Fruit fly (Drosophila melanogaster) Kc167 (cell line): Measurements from ENCODE around the gene CG5646.

Experiments used
- Myc ChIP-seq: fragments of >200 bp; optimal IDR thresholded peaks from 2 replicates; lab custom pipeline; 2017; ENCODE audit warnings: missing external identifiers
- Sin3A ChIP-seq: fragments of >200 bp; optimal IDR thresholded peaks from 2 replicates; lab custom pipeline; 2018; ENCODE audit warnings: missing external identifiers
- h ChIP-seq: fragments of >200 bp; optimal IDR thresholded peaks from 3 replicates; lab custom pipeline; 2018; ENCODE audit warnings: missing external identifiers
- insv ChIP-seq: fragments of >200 bp; optimal IDR thresholded peaks from 3 replicates; lab custom pipeline; 2018; ENCODE audit warnings: missing external identifiers
- psq ChIP-seq: fragments of >200 bp; optimal IDR thresholded peaks from 2 replicates; lab custom pipeline; 2017; ENCODE audit warnings: missing external identifiers
- ttk ChIP-seq: sonication (Bioruptor generic); optimal IDR thresholded peaks from 2 replicates; lab custom pipeline; 2017; ENCODE audit warnings: missing external identifiers

The CG5646 gene

dm6 chr3R:27593580-27594187, 32.6 kb upstream of the CG5646 start:
- TF ChIP-seq Myc (lab: Kevin White, UChicago) = no peak
- no peak for TF ChIP-seq Sin3A
- no peak for TF ChIP-seq psq
- no peak for TF ChIP-seq insv (lab: Kevin White, UChicago)
- TF ChIP-seq h (lab: Kevin White, UChicago) = no peak
- no peak for TF ChIP-seq ttk

dm6 chr3R:27593174-27593573, 32.1 kb upstream of the CG5646 start:
- TF ChIP-seq insv (lab: Kevin White, UChicago) (no peak), psq (no peak)

dm6 chr3R:27582634-27583181, 21.6 kb upstream of the CG5646 start, which contains the start of gene pins:
TSS of gene pins (plus strand) at chr3R:27582840.
- TF ChIP-seq psq (no peak), insv (lab: Kevin White, UChicago) (no peak), h (lab: Kevin White, UChicago) (no peak), ttk (no peak), Myc (lab: Kevin White, UChicago) (no peak), Sin3A (no peak)

- TF ChIP-seq insv (lab: Kevin White, UChicago) (no peak), h (lab: Kevin White, UChicago) (no peak), psq (no peak), Myc (lab: Kevin White, UChicago) (no peak), Sin3A (no peak), ttk (no peak)
Observed at dm6 chr3R:27581890-27582487, 20.9 kb upstream of the CG5646 start, which contains the start of gene wdb. TSS of gene wdb (minus strand) at chr3R:27582241.

dm6 chr3R:27581263-27581868, 20.2 kb upstream of the CG5646 start:
- no peak for TF ChIP-seq insv (lab: Kevin White, UChicago)
- no peak for TF ChIP-seq Myc (lab: Kevin White, UChicago)
- no peak for TF ChIP-seq h (lab: Kevin White, UChicago)
- TF ChIP-seq psq = no peak
- TF ChIP-seq Sin3A = no peak
- TF ChIP-seq ttk = no peak

dm6 chr3R:27580274-27581011, 19.3 kb upstream of the CG5646 start:
- TF ChIP-seq Myc (lab: Kevin White, UChicago) (no peak), psq (no peak), insv (lab: Kevin White, UChicago) (no peak), ttk (no peak), Sin3A (no peak), h (lab: Kevin White, UChicago) (no peak)

dm6 chr3R:27579422-27579821, 18.3 kb upstream of the CG5646 start:
- TF ChIP-seq Sin3A = no peak
- TF ChIP-seq ttk = no peak
- TF ChIP-seq psq = no peak
- TF ChIP-seq h (lab: Kevin White, UChicago) = no peak
- TF ChIP-seq insv (lab: Kevin White, UChicago) = no peak
- TF ChIP-seq Myc (lab: Kevin White, UChicago) = no peak

dm6 chr3R:27570692-27571091, 9.6 kb upstream of the CG5646 start:
- TF ChIP-seq insv (lab: Kevin White, UChicago) (no peak), Sin3A (no peak), psq (no peak), h (lab: Kevin White, UChicago) (no peak), Myc (lab: Kevin White, UChicago) (no peak), ttk (no peak)

- TF ChIP-seq ttk (no peak), h (lab: Kevin White, UChicago) (no peak), insv (lab: Kevin White, UChicago) (no peak), psq (no peak), Myc (lab: Kevin White, UChicago) (no peak), Sin3A (no peak)
Observed at dm6 chr3R:27569706-27570105, 8.6 kb upstream of the CG5646 start.

- TF ChIP-seq Sin3A = no peak
Observed at dm6 chr3R:27568545-27568944, 7.4 kb upstream of the CG5646 start.

- TF ChIP-seq insv (lab: Kevin White, UChicago) (no peak), h (lab: Kevin White, UChicago) (no peak), Sin3A (no peak), Myc (lab: Kevin White, UChicago) (no peak), ttk (no peak)
Observed at dm6 chr3R:27558660-27559319, 2.3 kb downstream of the CG5646 start, which contains the start of gene Klp98A. TSS of gene Klp98A (minus strand) at chr3R:27559145.
